Worm (Caenorhabditis elegans): ENCODE measurements around the gene B0252.11.

DNA sequence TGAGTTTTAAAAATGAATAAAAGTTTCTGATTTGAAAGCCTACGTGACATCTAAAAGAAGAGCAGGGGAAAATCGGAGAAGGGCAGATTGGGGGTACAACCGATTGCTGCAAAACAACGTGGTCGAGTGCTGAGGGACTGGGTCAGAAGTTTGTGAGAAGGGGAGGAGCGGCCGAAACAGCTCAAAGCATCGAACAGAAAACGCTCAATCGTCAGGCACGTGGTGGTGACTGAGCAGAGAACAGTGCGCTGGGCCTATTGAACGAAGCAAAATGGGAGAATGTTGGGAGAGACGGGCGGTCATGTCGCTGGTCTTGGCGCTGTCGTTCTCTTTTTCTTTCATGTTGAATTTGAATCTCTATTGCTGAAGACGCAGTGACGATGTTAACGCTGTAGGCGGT lies 26.4 kb downstream of the B0252.11 start:
- TF ChIP-seq C16A3.4 (tag; optimal IDR thresholded peaks at IDR 0.05) (peak; percentile 70), fkh-10 (GFP tag; optimal IDR thresholded peaks at IDR 0.05) (no peak), aha-1 (tag; optimal IDR thresholded peaks at IDR 0.05) (no peak), ztf-4 (tag; optimal IDR thresholded peaks at IDR 0.05) (peak; percentile 43), ces-1 (GFP tag; optimal IDR thresholded peaks at IDR 0.05) (no peak), ceh-8 (GFP tag; optimal IDR thresholded peaks at IDR 0.05) (no peak), aly-2 (tag; optimal IDR thresholded peaks at IDR 0.05) (no peak), lin-39 (tag; optimal IDR thresholded peaks at IDR 0.05) (no peak), jun-1 (tag; optimal IDR thresholded peaks at IDR 0.05) (peak; percentile 60), nhr-84 (tag; optimal IDR thresholded peaks at IDR 0.05) (no peak), ama-1 (optimal IDR thresholded peaks at IDR 0.05) (peak; percentile 49), elt-2 (tag; optimal IDR thresholded peaks at IDR 0.05) (no peak), sptf-1 (tag; optimal IDR thresholded peaks at IDR 0.05) (no peak)

All from whole organism, L1 larva.